Worm (Caenorhabditis elegans) whole organism, young adult: ENCODE results near the gene ZK1073.1.

Source experiments
- B0261.1 ChIP-seq: sonication (generic microtip); optimal IDR thresholded peaks from 2 replicates; lab custom pipeline; 2016; ENCODE audit warnings: mild to moderate bottlenecking, missing genetic modification characterization, moderate library complexity, missing compliant biosample characterization
- ama-1 ChIP-seq, 3 experiments: fragments of 150-350 bp in 1 of 3; sonication (generic microtip) in 2 of 3; optimal IDR thresholded peaks; 2 replicates each; lab custom pipeline; 2014 to 2018; ENCODE audit warnings: missing biosample characterization in 2 of 3, missing genetic modification characterization in 2 of 3, missing genetic modification reagents in 2 of 3
- bed-2 ChIP-seq: fragments of 200-800 bp; sonication (Bioruptor generic); IDR thresholded peaks from 2 replicates; pipeline ENCODE4 v1.3.6; 2022; ENCODE audit warnings: missing genetic modification reagents, missing genetic modification characterization, missing compliant biosample characterization
- madf-10 ChIP-seq: sonication (generic microtip); optimal IDR thresholded peaks from 2 replicates; lab custom pipeline; 2016; ENCODE audit warnings: mild to moderate bottlenecking, missing genetic modification characterization, missing compliant biosample characterization
- pha-4 ChIP-seq: fragments of 150-350 bp; sonication (generic microtip); optimal IDR thresholded peaks from 2 replicates; lab custom pipeline; 2014; ENCODE audit warnings: missing biosample characterization, missing genetic modification reagents, missing genetic modification characterization

ce11 chrX:16091166-16091565 is 37.5 kb downstream of the ZK1073.1 start:
- TF ChIP-seq ama-1 (optimal IDR thresholded peaks at IDR 0.05; lab: Kevin White, UChicago) (no peak), ama-1 (GFP tag; optimal IDR thresholded peaks at IDR 0.05; lab: Kevin White, UChicago) (no peak), bed-2 (GFP tag; lab: Robert Waterston, UW) (no peak), pha-4 (no peak), B0261.1 (no peak), madf-10 (no peak)
